Worm (Caenorhabditis elegans) whole organism, late embryonic: ENCODE measurements around the gene cua-1.

ENCODE experiments used
- C08G9.2 ChIP-seq: sonication (generic microtip); optimal IDR thresholded peaks from 2 replicates; lab custom pipeline; 2016; ENCODE audit warnings: mild to moderate bottlenecking, missing genetic modification characterization, moderate library complexity, missing compliant biosample characterization
- C38D4.7 ChIP-seq: fragments of 200-800 bp; sonication (Bioruptor generic); optimal IDR thresholded peaks from 2 replicates; lab custom pipeline; 2018; ENCODE audit warnings: mild to moderate bottlenecking, missing genetic modification characterization, moderate library complexity, missing compliant biosample characterization
- F13H6.1 ChIP-seq: sonication (generic microtip); optimal IDR thresholded peaks from 2 replicates; lab custom pipeline; 2016; ENCODE audit warnings: missing genetic modification characterization, missing compliant biosample characterization
- K09A11.1 ChIP-seq: sonication (generic microtip); optimal IDR thresholded peaks from 2 replicates; lab custom pipeline; 2017; ENCODE audit warnings: antibody characterized with exemption, mild to moderate bottlenecking, missing genetic modification characterization, missing compliant biosample characterization; ENCODE audit not compliant: insufficient read depth
- T23F11.4 ChIP-seq: fragments of 200-800 bp; sonication (Bioruptor generic); optimal IDR thresholded peaks from 2 replicates; lab custom pipeline; 2018; ENCODE audit warnings: mild to moderate bottlenecking, missing genetic modification characterization, missing compliant biosample characterization
- Y22D7AL.16 ChIP-seq: sonication (generic microtip); optimal IDR thresholded peaks from 2 replicates; lab custom pipeline; 2016; ENCODE audit warnings: missing genetic modification characterization, missing compliant biosample characterization
- ahr-1 ChIP-seq: sonication (generic microtip); optimal IDR thresholded peaks from 2 replicates; lab custom pipeline; 2016; ENCODE audit warnings: missing genetic modification characterization, missing compliant biosample characterization
- ama-1 ChIP-seq: fragments of 150-350 bp; optimal IDR thresholded peaks from 2 replicates; lab custom pipeline; 2014
- ceh-18 ChIP-seq: sonication (generic microtip); optimal IDR thresholded peaks from 2 replicates; lab custom pipeline; 2016; ENCODE audit warnings: missing genetic modification characterization, missing compliant biosample characterization
- ceh-19 ChIP-seq: fragments of 200-800 bp; sonication (Bioruptor generic); optimal IDR thresholded peaks from 2 replicates; lab custom pipeline; 2018; ENCODE audit warnings: mild to moderate bottlenecking, missing genetic modification characterization, missing compliant biosample characterization
- ceh-2 ChIP-seq: sonication (generic microtip); optimal IDR thresholded peaks from 2 replicates; lab custom pipeline; 2016; ENCODE audit warnings: missing genotype, missing genetic modification characterization, missing compliant biosample characterization
- ceh-22 ChIP-seq: sonication (generic microtip); optimal IDR thresholded peaks from 2 replicates; lab custom pipeline; 2017; ENCODE audit warnings: missing biosample characterization, missing genetic modification characterization
- ceh-34 ChIP-seq: sonication (generic microtip); optimal IDR thresholded peaks from 2 replicates; lab custom pipeline; 2016; ENCODE audit warnings: mild to moderate bottlenecking, missing genetic modification characterization, missing compliant biosample characterization
- ceh-45 ChIP-seq: fragments of 200-800 bp; sonication (Bioruptor generic); IDR thresholded peaks from 2 replicates; pipeline ENCODE4 v1.3.6; 2022; ENCODE audit warnings: missing genetic modification reagents, missing genetic modification characterization, missing compliant biosample characterization
- ceh-6 ChIP-seq: fragments of 200-800 bp; sonication (Bioruptor generic); optimal IDR thresholded peaks from 2 replicates; lab custom pipeline; 2018; ENCODE audit warnings: mild to moderate bottlenecking, missing genetic modification characterization, missing compliant biosample characterization
- dmd-4 ChIP-seq: sonication (generic microtip); optimal IDR thresholded peaks from 2 replicates; lab custom pipeline; 2016; ENCODE audit warnings: borderline replicate concordance, missing genetic modification characterization, missing compliant biosample characterization
- elt-2 ChIP-seq: sonication (generic microtip); optimal IDR thresholded peaks from 2 replicates; lab custom pipeline; 2016; ENCODE audit warnings: missing genetic modification reagents, missing genetic modification characterization, missing compliant biosample characterization
- eyg-1 ChIP-seq: sonication (generic microtip); optimal IDR thresholded peaks from 2 replicates; lab custom pipeline; 2016; ENCODE audit warnings: missing genotype, missing genetic modification characterization, missing compliant biosample characterization
- fax-1 ChIP-seq: sonication (generic microtip); optimal IDR thresholded peaks from 2 replicates; lab custom pipeline; 2016; ENCODE audit warnings: missing genotype, missing genetic modification characterization, missing compliant biosample characterization
- hlh-13 ChIP-seq: fragments of 200-800 bp; sonication (Bioruptor generic); optimal IDR thresholded peaks from 2 replicates; lab custom pipeline; 2018; ENCODE audit warnings: mild to moderate bottlenecking, missing genetic modification characterization, missing compliant biosample characterization
- hlh-8 ChIP-seq: sonication (generic microtip); optimal IDR thresholded peaks from 2 replicates; lab custom pipeline; 2016; ENCODE audit warnings: missing genotype, missing genetic modification characterization, missing compliant biosample characterization
- lim-6 ChIP-seq: sonication (generic microtip); optimal IDR thresholded peaks from 2 replicates; lab custom pipeline; 2016; ENCODE audit warnings: missing genetic modification characterization, missing compliant biosample characterization
- madf-2 ChIP-seq: sonication (generic microtip); optimal IDR thresholded peaks from 2 replicates; lab custom pipeline; 2017; ENCODE audit warnings: missing genetic modification characterization, missing compliant biosample characterization
- mec-3 ChIP-seq: sonication (generic microtip); optimal IDR thresholded peaks from 2 replicates; lab custom pipeline; 2016; ENCODE audit warnings: borderline replicate concordance, missing genetic modification characterization, missing compliant biosample characterization
- nhr-11 ChIP-seq: fragments of 150-350 bp; optimal IDR thresholded peaks from 2 replicates; lab custom pipeline; 2014; ENCODE audit warnings: missing biosample characterization, missing genetic modification characterization
- pat-9 ChIP-seq: fragments of 200-800 bp; sonication (Bioruptor generic); optimal IDR thresholded peaks from 2 replicates; lab custom pipeline; 2018; ENCODE audit warnings: mild to moderate bottlenecking, missing genetic modification characterization, moderate library complexity, missing compliant biosample characterization
- pax-1 ChIP-seq: fragments of 150-350 bp; optimal IDR thresholded peaks from 2 replicates; lab custom pipeline; 2014; ENCODE audit warnings: missing biosample characterization, missing genetic modification characterization
- pha-2 ChIP-seq: sonication (generic microtip); optimal IDR thresholded peaks from 2 replicates; lab custom pipeline; 2017; ENCODE audit warnings: mild to moderate bottlenecking, missing genetic modification characterization, missing compliant biosample characterization
- pha-4 ChIP-seq: fragments of 150-350 bp; optimal IDR thresholded peaks from 2 replicates; lab custom pipeline; 2018; ENCODE audit warnings: missing biosample characterization, missing genetic modification reagents, missing genetic modification characterization
- pros-1 ChIP-seq: fragments of 150-350 bp; optimal IDR thresholded peaks from 2 replicates; lab custom pipeline; 2014; ENCODE audit warnings: missing biosample characterization, missing genetic modification reagents, missing genetic modification characterization
- ref-2 ChIP-seq: sonication (generic microtip); optimal IDR thresholded peaks from 2 replicates; lab custom pipeline; 2016; ENCODE audit warnings: missing genetic modification characterization, missing compliant biosample characterization
- sdc-2 ChIP-seq: sonication (generic microtip); optimal IDR thresholded peaks from 2 replicates; lab custom pipeline; 2016; ENCODE audit warnings: missing genotype, missing genetic modification characterization, missing compliant biosample characterization
- syd-9 ChIP-seq: sonication (generic microtip); optimal IDR thresholded peaks from 2 replicates; lab custom pipeline; 2016; ENCODE audit warnings: mild to moderate bottlenecking, missing genetic modification characterization, moderate library complexity, missing compliant biosample characterization
- ttx-3 ChIP-seq: sonication (generic microtip); optimal IDR thresholded peaks from 2 replicates; lab custom pipeline; 2016; ENCODE audit warnings: missing genetic modification reagents, missing genetic modification characterization, missing compliant biosample characterization
- unc-3 ChIP-seq, 2 experiments: fragments of 200-800 bp in 1 of 2; sonication (Bioruptor generic) in 1 of 2; sonication (generic microtip) in 1 of 2; conservative IDR thresholded peaks in 1 of 2; optimal IDR thresholded peaks in 1 of 2; 2 replicates each; pipeline versions ENCODE4 v1.3.6 to Lab custom; 2016 to 2022; ENCODE audit warnings: missing compliant biosample characterization in 2 of 2, missing genetic modification characterization in 2 of 2, missing genetic modification reagents in 1 of 2
- unc-42 ChIP-seq: sonication (generic microtip); optimal IDR thresholded peaks from 2 replicates; lab custom pipeline; 2016; ENCODE audit warnings: missing genotype, missing genetic modification characterization, missing compliant biosample characterization
- unc-55 ChIP-seq: sonication (generic microtip); optimal IDR thresholded peaks from 2 replicates; lab custom pipeline; 2017; ENCODE audit warnings: missing biosample characterization, missing genetic modification reagents, missing genetic modification characterization
- ztf-16 ChIP-seq: sonication (generic microtip); optimal IDR thresholded peaks from 2 replicates; lab custom pipeline; 2017; ENCODE audit warnings: missing genetic modification characterization, missing compliant biosample characterization

cua-1 gene

ce11 chrIII:13411202-13411601 lies 43.9 kb downstream of the cua-1 start:
- TF ChIP-seq pha-2 (tag; lab: Kevin White, UChicago) (no peak), nhr-11 (tag; lab: Kevin White, UChicago) (no peak), ahr-1 (no peak), pax-1 (no peak), dmd-4 (tag; lab: Kevin White, UChicago) (no peak), mec-3 (tag; lab: Kevin White, UChicago) (no peak), Y22D7AL.16 (tag; lab: Kevin White, UChicago) (no peak), ceh-2 (tag; lab: Kevin White, UChicago) (no peak), ceh-22 (tag; lab: Kevin White, UChicago) (no peak), ttx-3 (tag; lab: Kevin White, UChicago) (no peak), ztf-16 (tag; lab: Kevin White, UChicago) (no peak), elt-2 (no peak), hlh-8 (tag; lab: Kevin White, UChicago) (no peak), ama-1 (lab: Kevin White, UChicago) (no peak), C08G9.2 (tag; lab: Kevin White, UChicago) (no peak), ceh-6 (GFP tag; lab: Kevin White, UChicago) (no peak), ceh-18 (tag; lab: Kevin White, UChicago) (no peak)

- TF ChIP-seq pros-1 (tag; lab: Kevin White, UChicago) (no peak), pat-9 (no peak), K09A11.1 (tag; lab: Kevin White, UChicago) (no peak), ceh-34 (tag; lab: Kevin White, UChicago) (no peak), sdc-2 (tag; lab: Kevin White, UChicago) (no peak), ceh-2 (tag; lab: Kevin White, UChicago) (no peak), hlh-13 (no peak)
Observed at ce11 chrIII:13409498-13409897, 45.6 kb downstream of the cua-1 start, which contains the start of gene myo-6. TSS of gene myo-6 (plus strand) at chrIII:13409798.

- TF ChIP-seq pha-2 (tag; lab: Kevin White, UChicago) (no peak), ceh-45 (GFP tag; lab: Robert Waterston, UW) (no peak), unc-42 (tag; lab: Kevin White, UChicago) (no peak), syd-9 (tag; lab: Kevin White, UChicago) (no peak), ceh-6 (GFP tag; lab: Kevin White, UChicago) (no peak), pha-4 (tag; lab: Kevin White, UChicago) (no peak), madf-2 (no peak), ref-2 (tag; lab: Kevin White, UChicago) (no peak), ama-1 (lab: Kevin White, UChicago) (no peak), eyg-1 (tag; lab: Kevin White, UChicago) (no peak), ceh-34 (tag; lab: Kevin White, UChicago) (no peak), ceh-19 (GFP tag; lab: Kevin White, UChicago) (no peak), F13H6.1 (tag; lab: Kevin White, UChicago) (no peak), ahr-1 (no peak), fax-1 (tag; lab: Kevin White, UChicago) (no peak), unc-3 (GFP tag; conservative IDR thresholded peaks at IDR 0.05; lab: Robert Waterston, UW) (no peak), unc-3 (tag; optimal IDR thresholded peaks at IDR 0.05; lab: Kevin White, UChicago) (no peak), lim-6 (tag; lab: Kevin White, UChicago) (no peak), T23F11.4 (GFP tag; lab: Kevin White, UChicago) (no peak), unc-55 (GFP tag; lab: Kevin White, UChicago) (no peak), C38D4.7 (no peak)
Observed at ce11 chrIII:13405504-13405903, 49.6 kb downstream of the cua-1 start, which contains the start of gene nas-1. TSS of gene nas-1 (plus strand) at chrIII:13405804.
